Worm (Caenorhabditis elegans) whole organism, L2 larva: ENCODE results near the gene tsen-2.

Experiments
- C34F6.9 ChIP-seq: fragments of 150-350 bp; optimal IDR thresholded peaks from 2 replicates; lab custom pipeline; 2014; ENCODE audit warnings: missing biosample characterization, missing genetic modification characterization
- F13H6.1 ChIP-seq: sonication (generic microtip); optimal IDR thresholded peaks from 2 replicates; lab custom pipeline; 2016; ENCODE audit warnings: missing genetic modification characterization, missing compliant biosample characterization
- R02D3.7 ChIP-seq: fragments of 150-350 bp; optimal IDR thresholded peaks from 2 replicates; lab custom pipeline; 2014; ENCODE audit warnings: missing biosample characterization, missing genetic modification characterization
- Y55F3AM.14 ChIP-seq: fragments of 200-800 bp; sonication (Bioruptor generic); optimal IDR thresholded peaks from 2 replicates; lab custom pipeline; 2018; ENCODE audit warnings: mild to moderate bottlenecking, missing genetic modification characterization, missing compliant biosample characterization
- ZK546.5 ChIP-seq: sonication (generic microtip); optimal IDR thresholded peaks from 2 replicates; lab custom pipeline; 2017; ENCODE audit warnings: missing biosample characterization, missing genetic modification characterization
- ama-1 ChIP-seq: fragments of 150-350 bp; optimal IDR thresholded peaks from 2 replicates; lab custom pipeline; 2018; ENCODE audit warnings: inconsistent platforms
- ceh-82 ChIP-seq: fragments of 150-350 bp; optimal IDR thresholded peaks from 2 replicates; lab custom pipeline; 2014; ENCODE audit warnings: missing biosample characterization, missing genetic modification characterization
- crh-2 ChIP-seq: sonication (generic microtip); optimal IDR thresholded peaks from 2 replicates; lab custom pipeline; 2017; ENCODE audit warnings: missing biosample characterization, missing genetic modification characterization
- dmd-4 ChIP-seq: sonication (generic microtip); optimal IDR thresholded peaks from 2 replicates; lab custom pipeline; 2017; ENCODE audit warnings: missing biosample characterization, missing genetic modification characterization
- egl-27 ChIP-seq: sonication (generic microtip); optimal IDR thresholded peaks from 3 replicates; lab custom pipeline; 2017; ENCODE audit warnings: missing biosample characterization, missing genetic modification reagents, missing genetic modification characterization
- elt-1 ChIP-seq: fragments of 150-350 bp; optimal IDR thresholded peaks from 2 replicates; lab custom pipeline; 2014; ENCODE audit warnings: missing biosample characterization, missing genetic modification characterization
- fos-1 ChIP-seq: fragments of 150-350 bp; optimal IDR thresholded peaks from 2 replicates; lab custom pipeline; 2014; ENCODE audit warnings: missing biosample characterization, missing genetic modification characterization
- gmeb-1 ChIP-seq: fragments of 150-350 bp; optimal IDR thresholded peaks from 2 replicates; lab custom pipeline; 2014; ENCODE audit warnings: missing biosample characterization, missing genetic modification characterization
- lin-11 ChIP-seq: fragments of 150-350 bp; sonication (generic microtip); optimal IDR thresholded peaks from 2 replicates; lab custom pipeline; 2014; ENCODE audit warnings: missing biosample characterization, missing genetic modification characterization, inconsistent platforms, mixed read lengths
- lin-13 ChIP-seq: fragments of 150-350 bp; optimal IDR thresholded peaks from 2 replicates; lab custom pipeline; 2014; ENCODE audit warnings: missing biosample characterization, missing genetic modification reagents, missing genetic modification characterization
- lin-39 ChIP-seq: fragments of 150-350 bp; optimal IDR thresholded peaks from 2 replicates; lab custom pipeline; 2014; ENCODE audit warnings: missing biosample characterization, missing genetic modification reagents, missing genetic modification characterization
- lsy-2 ChIP-seq, 2 experiments: fragments of 150-350 bp in 1 of 2; sonication (generic microtip) in 1 of 2; optimal IDR thresholded peaks; 2 replicates each; lab custom pipeline; 2014 to 2017; ENCODE audit warnings: missing biosample characterization in 2 of 2, missing genetic modification characterization in 2 of 2
- mab-5 ChIP-seq: fragments of 150-350 bp; optimal IDR thresholded peaks from 2 replicates; lab custom pipeline; 2014; ENCODE audit warnings: missing biosample characterization, missing genetic modification characterization
- mbf-1 ChIP-seq: sonication (generic microtip); optimal IDR thresholded peaks from 2 replicates; lab custom pipeline; 2017; ENCODE audit warnings: missing biosample characterization, missing genetic modification characterization
- mdl-1 ChIP-seq, 2 experiments: fragments of 150-350 bp in 1 of 2; sonication (generic microtip) in 1 of 2; optimal IDR thresholded peaks; 2 replicates each; lab custom pipeline; 2017; ENCODE audit warnings: missing biosample characterization in 2 of 2, missing genetic modification characterization in 2 of 2
- nhr-10 ChIP-seq: sonication (generic microtip); optimal IDR thresholded peaks from 2 replicates; lab custom pipeline; 2017; ENCODE audit warnings: missing biosample characterization, missing genetic modification characterization
- nhr-12 ChIP-seq: fragments of 150-350 bp; optimal IDR thresholded peaks from 2 replicates; lab custom pipeline; 2014; ENCODE audit warnings: missing biosample characterization, missing genetic modification characterization
- nhr-129 ChIP-seq: fragments of 150-350 bp; optimal IDR thresholded peaks from 2 replicates; lab custom pipeline; 2014; ENCODE audit warnings: missing biosample characterization, missing genetic modification characterization
- nhr-23 ChIP-seq: fragments of 150-350 bp; optimal IDR thresholded peaks from 2 replicates; lab custom pipeline; 2014; ENCODE audit warnings: missing biosample characterization, missing genetic modification reagents, missing genetic modification characterization
- nhr-237 ChIP-seq: fragments of 150-350 bp; optimal IDR thresholded peaks from 2 replicates; lab custom pipeline; 2014; ENCODE audit warnings: missing biosample characterization, missing genetic modification characterization
- nhr-25 ChIP-seq: fragments of 150-350 bp; sonication (generic microtip); optimal IDR thresholded peaks from 3 replicates; lab custom pipeline; 2014; ENCODE audit warnings: missing biosample characterization, missing genetic modification characterization
- peb-1 ChIP-seq: fragments of 150-350 bp; optimal IDR thresholded peaks from 2 replicates; lab custom pipeline; 2014; ENCODE audit warnings: missing biosample characterization, missing genetic modification characterization
- sem-4 ChIP-seq: fragments of 150-350 bp; optimal IDR thresholded peaks from 2 replicates; lab custom pipeline; 2014; ENCODE audit warnings: missing biosample characterization, missing genetic modification reagents, missing genetic modification characterization
- sma-3 ChIP-seq: sonication (generic microtip); optimal IDR thresholded peaks from 2 replicates; lab custom pipeline; 2016; ENCODE audit warnings: missing genetic modification reagents, missing genetic modification characterization, missing compliant biosample characterization
- snpc-4 ChIP-seq: fragments of 150-350 bp; optimal IDR thresholded peaks from 2 replicates; lab custom pipeline; 2014; ENCODE audit warnings: missing biosample characterization, missing genetic modification characterization
- unc-39 ChIP-seq: fragments of 150-350 bp; optimal IDR thresholded peaks from 2 replicates; lab custom pipeline; 2014; ENCODE audit warnings: missing biosample characterization, missing genetic modification characterization
- unc-55 ChIP-seq: fragments of 150-350 bp; sonication (generic microtip); optimal IDR thresholded peaks from 3 replicates; lab custom pipeline; 2014; ENCODE audit warnings: missing biosample characterization, missing genetic modification reagents, missing genetic modification characterization
- ztf-1 ChIP-seq: fragments of 200-800 bp; sonication (Bioruptor generic); conservative IDR thresholded peaks from 2 replicates; pipeline ENCODE4 v1.3.6; 2022; ENCODE audit warnings: missing genetic modification characterization, missing compliant biosample characterization
- ztf-11 ChIP-seq: sonication (generic microtip); optimal IDR thresholded peaks from 2 replicates; lab custom pipeline; 2017; ENCODE audit warnings: missing biosample characterization, missing genetic modification characterization
- ztf-4 ChIP-seq: fragments of 150-350 bp; optimal IDR thresholded peaks from 2 replicates; lab custom pipeline; 2014; ENCODE audit warnings: missing biosample characterization, missing genetic modification characterization

tsen-2 gene

DNA sequence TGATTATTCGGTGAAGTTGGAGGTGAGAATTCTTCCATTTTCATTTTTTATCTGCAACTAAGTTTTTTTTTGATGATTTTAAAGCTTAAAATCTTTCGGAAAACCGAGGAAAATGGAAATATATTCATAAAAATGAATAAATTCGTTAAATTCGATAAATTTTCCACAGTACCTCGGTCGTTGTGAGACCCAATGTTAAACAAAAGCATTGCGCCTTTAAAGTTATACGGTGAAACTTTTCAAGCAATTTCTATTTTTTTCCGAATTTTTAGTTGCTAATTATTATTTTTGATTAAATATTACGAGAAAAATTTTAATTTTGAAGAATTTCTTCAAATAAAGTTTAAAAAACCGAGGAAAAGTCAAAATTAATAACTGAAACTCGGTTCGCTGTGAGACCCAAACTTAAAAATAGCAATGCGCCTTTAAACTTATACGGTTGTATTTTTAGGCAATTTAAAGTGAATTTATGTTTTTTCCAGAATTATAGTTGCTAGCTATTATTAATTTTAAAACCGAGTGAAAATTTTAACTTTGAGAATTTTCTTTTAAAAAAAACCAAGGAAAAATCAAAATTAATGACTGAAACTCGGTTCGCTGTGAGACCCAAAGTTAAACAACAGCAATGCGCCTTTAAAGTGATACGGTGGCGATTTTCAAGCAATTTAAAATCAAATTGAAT lies 28.7 kb downstream of the tsen-2 start, which contains the start of gene taf-12:
taf-12 (minus strand) TSS at position 51 of the 682 bp plus-strand sequence.
- TF ChIP-seq gmeb-1 (tag; lab: Kevin White, UChicago) (no peak), Y55F3AM.14 (GFP tag; lab: Kevin White, UChicago) (no peak), sem-4 (no peak), ztf-1 (no peak), egl-27 (tag; lab: Kevin White, UChicago) (no peak), lin-13 (no peak), crh-2 (tag; lab: Kevin White, UChicago) (no peak)

DNA sequence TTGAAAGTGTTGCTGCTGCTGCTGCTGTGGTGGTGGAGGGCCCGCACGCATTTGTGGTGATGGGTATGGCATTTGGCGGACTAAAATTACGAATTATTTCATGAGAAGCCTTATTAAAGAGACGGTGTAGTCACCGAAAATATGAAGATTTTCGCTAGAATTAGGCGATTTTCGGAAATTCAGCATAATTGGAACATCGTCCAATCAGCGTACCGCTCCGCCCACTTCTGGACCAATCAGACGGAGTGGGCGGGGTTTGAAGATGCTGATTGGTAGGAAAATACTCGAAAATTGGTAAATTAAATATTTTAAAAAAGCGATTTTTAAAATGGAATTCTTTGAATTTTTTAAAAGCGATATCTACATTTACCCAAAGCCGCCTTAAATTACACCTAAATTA lies 31.9 kb downstream of the tsen-2 start:
- no peak for TF ChIP-seq peb-1 (tag; lab: Kevin White, UChicago)
- no peak for TF ChIP-seq nhr-129 (tag; lab: Kevin White, UChicago)
- TF ChIP-seq lin-39 (tag; lab: Kevin White, UChicago), result no peak
- TF ChIP-seq fos-1 (tag; lab: Kevin White, UChicago), result no peak
- no peak for TF ChIP-seq F13H6.1
- TF ChIP-seq ama-1 (lab: Kevin White, UChicago), result no peak
- no peak for TF ChIP-seq ztf-11 (tag; lab: Kevin White, UChicago)
- no peak for TF ChIP-seq nhr-10

DNA sequence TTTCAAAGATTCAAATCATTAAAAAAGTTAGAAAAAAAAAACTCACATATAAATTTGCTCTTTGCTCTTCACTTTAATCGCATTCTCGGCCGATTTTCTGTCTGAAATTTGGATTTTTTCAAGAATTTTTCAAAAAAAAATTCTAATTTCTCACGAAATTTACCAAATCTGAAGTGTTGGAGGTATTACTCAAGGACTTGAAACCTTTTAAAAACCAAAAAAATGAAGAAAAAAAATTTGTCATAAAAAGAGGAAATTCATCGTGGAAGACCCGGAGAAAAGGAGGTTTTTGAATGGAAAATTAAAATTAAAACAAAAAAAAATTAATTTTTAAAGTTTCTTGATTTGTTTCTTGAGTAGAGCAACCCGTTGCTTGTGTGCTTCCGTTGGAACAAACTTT lies 35.9 kb downstream of the tsen-2 start, which contains the start of gene Y56A3A.2:
Y56A3A.2 (minus strand) TSS at position 101 of the 400 bp plus-strand sequence.
- TF ChIP-seq ceh-82 (tag; lab: Kevin White, UChicago), result no peak
- TF ChIP-seq unc-55 (GFP tag; lab: Kevin White, UChicago), result no peak
- TF ChIP-seq mbf-1 (tag; lab: Kevin White, UChicago), result no peak
- TF ChIP-seq lin-11 (tag; lab: Kevin White, UChicago), result no peak
- TF ChIP-seq nhr-23 (tag; lab: Kevin White, UChicago), result no peak
- no peak for TF ChIP-seq R02D3.7 (tag; lab: Kevin White, UChicago)
- TF ChIP-seq elt-1, result no peak
- no peak for TF ChIP-seq sma-3
- TF ChIP-seq dmd-4 (tag; lab: Kevin White, UChicago), result no peak
- TF ChIP-seq nhr-10, result no peak
- TF ChIP-seq lin-13, result no peak
- TF ChIP-seq ZK546.5 (tag; lab: Kevin White, UChicago), result no peak
- no peak for TF ChIP-seq unc-39
- no peak for TF ChIP-seq ztf-4 (tag; lab: Kevin White, UChicago)
- TF ChIP-seq nhr-237 (tag; lab: Kevin White, UChicago), result no peak

DNA sequence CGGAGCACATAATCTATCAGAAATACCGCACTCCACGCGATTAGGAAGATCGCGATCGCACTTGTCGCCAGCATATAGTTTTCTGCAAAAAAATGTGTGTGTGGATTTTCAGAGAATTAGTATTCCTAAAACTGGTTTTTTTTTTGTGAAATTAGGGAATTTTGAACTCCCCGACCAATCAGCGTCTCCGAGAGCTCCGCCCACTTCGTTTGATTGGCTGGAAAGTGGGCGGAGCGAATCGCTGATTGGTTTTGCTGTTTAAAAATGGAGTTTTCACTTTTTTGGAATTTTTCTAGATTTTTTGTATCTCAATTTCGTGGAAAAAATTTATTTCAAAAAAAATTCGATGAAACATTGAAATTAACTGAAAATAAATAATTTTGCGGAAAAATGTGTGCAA lies 36.9 kb downstream of the tsen-2 start:
- TF ChIP-seq nhr-12 (tag; lab: Kevin White, UChicago) (no peak), C34F6.9 (no peak), ztf-11 (tag; lab: Kevin White, UChicago) (no peak), ceh-82 (tag; lab: Kevin White, UChicago) (no peak)

- TF ChIP-seq nhr-25 (tag; lab: Kevin White, UChicago), result no peak
- TF ChIP-seq gmeb-1 (tag; lab: Kevin White, UChicago), result no peak
- no peak for TF ChIP-seq ZK546.5 (tag; lab: Kevin White, UChicago)
- TF ChIP-seq mbf-1 (tag; lab: Kevin White, UChicago), result no peak
- TF ChIP-seq lsy-2 (tag; optimal IDR thresholded peaks at IDR 0.05; lab: Kevin White, UChicago), result no peak
- no peak for TF ChIP-seq snpc-4 (tag; lab: Kevin White, UChicago)
- no peak for TF ChIP-seq dmd-4 (tag; lab: Kevin White, UChicago)
- TF ChIP-seq mdl-1 (tag; optimal IDR thresholded peaks at IDR 0.05; lab: Kevin White, UChicago), result no peak
- TF ChIP-seq lin-39 (tag; lab: Kevin White, UChicago), result no peak
- no peak for TF ChIP-seq unc-39
- no peak for TF ChIP-seq nhr-10
- TF ChIP-seq mab-5 (tag; lab: Kevin White, UChicago), result no peak
Observed at ce11 chrIII:11856852-11857251, 41.2 kb downstream of the tsen-2 start.
